Worm (Caenorhabditis elegans): Measurements from ENCODE around the gene F09B9.5.

Gene F09B9.5

DNA sequence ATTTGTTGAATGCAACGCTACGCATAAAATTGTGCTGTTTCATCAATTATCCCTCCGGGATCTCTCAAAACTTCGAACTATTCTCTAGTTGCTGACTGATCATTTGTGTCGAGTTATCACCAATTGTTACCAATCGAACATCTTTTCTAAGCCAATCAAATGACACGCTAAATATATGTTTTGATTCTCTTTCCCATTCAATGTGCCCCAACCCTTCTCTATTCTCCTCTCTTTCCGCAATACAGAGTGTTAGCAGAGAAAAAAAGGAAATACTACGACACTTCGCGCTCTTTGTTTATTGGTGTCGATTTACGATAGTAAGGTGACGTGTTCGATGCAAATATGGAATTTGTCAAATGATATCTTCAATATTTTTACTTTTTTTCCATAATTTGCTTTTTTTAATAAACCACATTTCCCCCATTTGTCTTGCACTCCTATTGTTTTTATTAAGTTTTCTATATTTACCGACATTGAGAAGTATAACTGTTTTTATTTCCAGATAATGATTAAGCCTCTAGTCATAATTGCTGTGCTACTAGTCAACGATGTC lies 42.7 kb downstream of the F09B9.5 start, which contains the start of gene nucb-1 (continued):
- TF ChIP-seq unc-130 (GFP tag; optimal IDR thresholded peaks at IDR 0.05) (no peak), nhr-111 (GFP tag; optimal IDR thresholded peaks at IDR 0.05) (no peak), tra-1 (GFP tag; IDR thresholded peaks at IDR 0.05) (no peak), ceh-44 (GFP tag; IDR thresholded peaks at IDR 0.05) (no peak), hlh-11 (tag; optimal IDR thresholded peaks at IDR 0.05) (peak; percentile 72), F49E8.2 (tag; optimal IDR thresholded peaks at IDR 0.05; ENCODE audit: borderline replicate concordance) (no peak), snpc-1.2 (GFP tag; IDR thresholded peaks at IDR 0.05) (no peak), tag-97 (GFP tag; IDR thresholded peaks at IDR 0.05) (no peak), lsy-2 (tag; optimal IDR thresholded peaks at IDR 0.05) (peak; percentile 15 to 90), D1046.2 (GFP tag; IDR thresholded peaks at IDR 0.05) (no peak), nhr-41 (GFP tag; IDR thresholded peaks at IDR 0.05) (no peak), Y105C5A.15 (GFP tag; IDR thresholded peaks at IDR 0.05) (no peak), zag-1 (tag; optimal IDR thresholded peaks at IDR 0.05) (no peak), nhr-6 (tag; optimal IDR thresholded peaks at IDR 0.05) (peak; percentile 82), nhr-237 (tag; optimal IDR thresholded peaks at IDR 0.05) (no peak), mdt-29 (GFP tag; IDR thresholded peaks at IDR 0.05) (no peak), ZK337.2 (GFP tag; IDR thresholded peaks at IDR 0.05) (no peak), ceh-62 (tag; optimal IDR thresholded peaks at IDR 0.05) (no peak), aly-2 (tag; optimal IDR thresholded peaks at IDR 0.05) (no peak), duxl-1 (tag; optimal IDR thresholded peaks at IDR 0.05; ENCODE audit: poor library complexity) (peak; percentile 28), lin-1 (GFP tag; IDR thresholded peaks at IDR 0.05) (no peak), lim-7 (GFP tag; IDR thresholded peaks at IDR 0.05) (no peak), cey-2 (tag; optimal IDR thresholded peaks at IDR 0.05; ENCODE audit: borderline replicate concordance, insufficient read depth) (no peak), F26F4.8 (GFP tag; conservative IDR thresholded peaks at IDR 0.05) (no peak), dve-1 (tag; optimal IDR thresholded peaks at IDR 0.05; ENCODE audit: insufficient read depth) (peak; percentile 79), saeg-2 (GFP tag; IDR thresholded peaks at IDR 0.05) (no peak), dmd-8 (GFP tag; IDR thresholded peaks at IDR 0.05) (no peak), ztf-11 (tag; optimal IDR thresholded peaks at IDR 0.05) (no peak), nhr-25 (tag; optimal IDR thresholded peaks at IDR 0.05; ENCODE audit: borderline replicate concordance, insufficient read depth) (peak; percentile 39), F44E2.7 (GFP tag; IDR thresholded peaks at IDR 0.05) (no peak), mxl-2 (GFP tag; conservative IDR thresholded peaks at IDR 0.05) (no peak), ama-1 (optimal IDR thresholded peaks at IDR 0.05) (no peak), T26A8.4 (GFP tag; IDR thresholded peaks at IDR 0.05) (peak; percentile 39; the same call in 1 of the 2 replicates), unc-62 (GFP tag; optimal IDR thresholded peaks at IDR 0.05 in 1 of 2) (peak in 1 of 2 experiments; percentile 88), unc-62 (tag; optimal IDR thresholded peaks at IDR 0.05) (no peak), mes-2 (tag; optimal IDR thresholded peaks at IDR 0.05; ENCODE audit: poor library complexity, severe bottlenecking) (peak; percentile 81), jun-1 (tag; optimal IDR thresholded peaks at IDR 0.05) (no peak), lin-13 (GFP tag; optimal IDR thresholded peaks at IDR 0.05) (no peak), nhr-42 (GFP tag; IDR thresholded peaks at IDR 0.05) (no peak), zfp-2 (tag; optimal IDR thresholded peaks at IDR 0.05) (no peak), hif-1 (tag; optimal IDR thresholded peaks at IDR 0.05) (peak in 1 of 2 experiments; percentile 37), daf-16 (GFP tag; optimal IDR thresholded peaks at IDR 0.05) (no peak), daf-16 (tag; optimal IDR thresholded peaks at IDR 0.05) (peak; percentile 50), hlh-30 (tag; optimal IDR thresholded peaks at IDR 0.05; ENCODE audit: insufficient read depth) (peak; percentile 78), lir-3 (tag; optimal IDR thresholded peaks at IDR 0.05) (no peak), zip-11 (GFP tag; IDR thresholded peaks at IDR 0.05) (no peak), nhr-102 (tag; optimal IDR thresholded peaks at IDR 0.05) (no peak), mep-1 (tag; optimal IDR thresholded peaks at IDR 0.05) (peak; percentile 90), spr-1 (tag; optimal IDR thresholded peaks at IDR 0.05) (no peak), T20F7.1 (GFP tag; optimal IDR thresholded peaks at IDR 0.05) (peak; percentile 98), Y5F2A.4 (GFP tag; optimal IDR thresholded peaks at IDR 0.05) (no peak)

All from whole organism, L4 larva.